Worm (Caenorhabditis elegans): ENCODE measurements around the gene Y68A4B.3.

The Y68A4B.3 gene

DNA sequence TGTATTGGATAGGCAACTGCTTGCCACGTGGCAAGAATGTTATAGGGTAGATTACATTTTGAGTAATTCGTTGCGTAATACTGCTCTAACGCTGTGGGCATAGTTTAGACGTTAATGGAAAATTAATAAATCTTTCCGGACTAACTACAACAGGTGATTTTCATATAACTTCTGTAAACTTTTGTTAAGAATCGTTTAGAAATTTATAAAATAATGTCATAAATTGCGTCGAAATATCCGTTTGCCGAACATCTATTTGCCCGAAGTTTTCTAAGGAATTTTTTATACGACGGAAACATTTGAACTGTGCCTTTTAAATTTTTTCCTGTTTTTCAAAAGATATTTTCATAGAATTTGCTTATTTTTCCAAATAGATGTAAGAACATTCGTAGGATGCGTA is 16.3 kb downstream of the Y68A4B.3 start, which contains the start of gene srh-112:
TSS of gene srh-112 (minus strand) at position 101 of the 400 bp plus-strand sequence.
- TF ChIP-seq tbx-2 (tag; optimal IDR thresholded peaks at IDR 0.05) (no peak), nhr-90 (tag; optimal IDR thresholded peaks at IDR 0.05; ENCODE audit: poor library complexity) (no peak), C34B4.2 (tag; optimal IDR thresholded peaks at IDR 0.05) (no peak), C04F5.9 (tag; optimal IDR thresholded peaks at IDR 0.05) (no peak), sup-37 (GFP tag; optimal IDR thresholded peaks at IDR 0.05) (no peak), ceh-88 (GFP tag; IDR thresholded peaks at IDR 0.05) (no peak), ztf-4 (tag; optimal IDR thresholded peaks at IDR 0.05) (no peak), efl-3 (GFP tag; optimal IDR thresholded peaks at IDR 0.05) (no peak), sptf-1 (tag; optimal IDR thresholded peaks at IDR 0.05) (no peak), alr-1 (tag; optimal IDR thresholded peaks at IDR 0.05; ENCODE audit: borderline replicate concordance) (no peak), lin-39 (tag; optimal IDR thresholded peaks at IDR 0.05) (no peak), mef-2 (tag; optimal IDR thresholded peaks at IDR 0.05) (no peak), fkh-8 (tag; optimal IDR thresholded peaks at IDR 0.05) (no peak), tlp-1 (tag; optimal IDR thresholded peaks at IDR 0.05) (no peak), blmp-1 (tag; optimal IDR thresholded peaks at IDR 0.05) (no peak), irx-1 (tag; optimal IDR thresholded peaks at IDR 0.05) (no peak)

DNA sequence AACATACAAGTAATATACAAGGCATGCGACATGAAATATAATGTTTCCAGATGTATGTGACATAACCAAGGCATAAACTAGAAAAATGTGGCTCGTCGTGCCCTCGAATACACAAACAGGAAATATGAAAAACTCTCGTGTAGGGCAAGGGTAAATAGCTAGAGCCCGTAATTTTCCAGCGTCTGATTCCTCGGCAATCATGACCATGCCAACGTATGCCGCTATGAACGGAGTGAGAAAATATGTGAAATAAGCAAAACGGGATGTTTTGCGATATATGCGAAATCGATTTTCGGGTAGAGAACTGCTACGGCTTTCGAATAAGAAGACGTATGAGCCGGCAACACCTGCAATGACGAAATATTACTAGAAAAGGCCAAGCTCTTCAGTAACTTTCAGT is 17.1 kb downstream of the Y68A4B.3 start, which contains the start of gene scl-25:
TSS of gene scl-25 (plus strand) at position 301 of the 400 bp plus-strand sequence.
- TF ChIP-seq ceh-88 (GFP tag; IDR thresholded peaks at IDR 0.05) (no peak), efl-1 (optimal IDR thresholded peaks at IDR 0.05) (no peak), efl-1 (GFP tag; optimal IDR thresholded peaks at IDR 0.05 in 1 of 2) (peak in 1 of 2 experiments; percentile 68)

DNA sequence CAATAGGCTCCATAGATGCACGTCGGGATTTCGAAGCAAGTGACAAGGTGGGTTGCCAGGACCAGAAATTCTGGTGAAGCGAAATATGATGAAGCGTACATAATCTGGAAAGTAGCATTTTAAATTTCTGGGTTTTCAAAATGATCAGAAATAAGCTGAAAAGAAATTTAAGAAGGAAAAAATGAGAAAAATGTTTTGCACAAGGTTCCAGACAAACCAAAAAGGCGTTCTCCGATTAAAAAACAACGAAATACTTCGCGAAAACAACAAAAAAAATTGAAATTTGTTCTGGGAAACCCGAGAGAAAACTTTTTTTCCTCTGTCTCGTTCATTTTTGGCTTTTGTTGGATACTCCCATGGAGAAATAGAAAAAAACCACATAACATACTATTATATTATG is 19.1 kb downstream of the Y68A4B.3 start, which contains the start of gene srh-252:
TSS of gene srh-252 (minus strand) at position 101 of the 400 bp plus-strand sequence.
- no peak for TF ChIP-seq snu-23 (GFP tag; optimal IDR thresholded peaks at IDR 0.05)
- TF ChIP-seq irx-1 (tag; optimal IDR thresholded peaks at IDR 0.05), result no peak
- no peak for TF ChIP-seq isw-1 (GFP tag; IDR thresholded peaks at IDR 0.05)
- no peak for TF ChIP-seq lir-3 (tag; optimal IDR thresholded peaks at IDR 0.05; ENCODE audit: poor library complexity)
- TF ChIP-seq fkh-4 (tag; optimal IDR thresholded peaks at IDR 0.05; ENCODE audit: borderline replicate concordance), result no peak
- no peak for TF ChIP-seq tbx-2 (tag; optimal IDR thresholded peaks at IDR 0.05)
- no peak for TF ChIP-seq ceh-82 (tag; optimal IDR thresholded peaks at IDR 0.05)
- TF ChIP-seq unc-86 (tag; optimal IDR thresholded peaks at IDR 0.05), result no peak
- TF ChIP-seq unc-98 (GFP tag; IDR thresholded peaks at IDR 0.05), result no peak
- TF ChIP-seq egl-27 (tag; optimal IDR thresholded peaks at IDR 0.05), result no peak

DNA sequence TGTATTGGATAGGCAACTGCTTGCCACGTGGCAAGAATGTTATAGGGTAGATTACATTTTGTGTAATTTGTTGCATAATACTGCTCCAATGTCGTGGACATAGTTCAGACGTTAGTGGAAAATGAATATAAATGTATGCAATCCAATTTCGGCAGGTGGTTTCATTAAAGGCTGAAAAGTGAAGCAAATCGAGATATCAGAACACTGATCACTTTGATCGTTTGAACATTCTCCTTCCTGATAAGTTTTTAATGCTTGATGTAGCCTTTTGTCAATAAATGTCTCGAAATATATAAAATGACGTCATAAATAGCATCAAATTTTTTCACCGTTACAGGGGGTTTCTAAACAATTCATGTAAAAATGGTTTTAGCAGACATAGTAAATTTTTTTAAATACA is 22.1 kb downstream of the Y68A4B.3 start, which contains the start of gene srh-109:
TSS of gene srh-109 (minus strand) at position 101 of the 400 bp plus-strand sequence.
- TF ChIP-seq snpc-4 (tag; optimal IDR thresholded peaks at IDR 0.05) (no peak), skn-1 (tag; optimal IDR thresholded peaks at IDR 0.05) (no peak), swsn-7 (tag; optimal IDR thresholded peaks at IDR 0.05) (no peak), isw-1 (GFP tag; IDR thresholded peaks at IDR 0.05) (no peak), efl-3 (GFP tag; optimal IDR thresholded peaks at IDR 0.05) (no peak), nhr-90 (tag; optimal IDR thresholded peaks at IDR 0.05; ENCODE audit: poor library complexity) (no peak), lir-3 (tag; optimal IDR thresholded peaks at IDR 0.05; ENCODE audit: poor library complexity) (no peak), nhr-85 (tag) (no peak), nhr-28 (tag; optimal IDR thresholded peaks at IDR 0.05) (no peak)

DNA sequence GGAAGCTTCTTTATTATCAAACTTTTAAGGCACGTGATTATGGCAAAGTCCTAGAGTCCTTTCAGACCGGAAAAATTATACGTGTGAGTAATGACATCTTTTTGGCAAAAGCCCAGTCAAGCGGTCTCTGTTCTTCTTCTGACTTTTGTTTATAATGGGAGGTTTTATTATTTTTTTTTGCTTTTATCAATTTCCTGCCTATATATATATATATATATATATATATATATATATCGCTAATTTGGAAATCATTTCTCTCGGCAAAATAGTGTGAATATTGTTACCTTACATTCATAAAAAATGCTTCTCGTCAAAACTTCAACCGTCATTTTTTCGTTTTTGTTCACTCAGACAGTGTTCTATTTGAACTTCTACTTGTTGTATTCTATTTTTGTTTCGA is 24.8 kb downstream of the Y68A4B.3 start, which contains the start of gene srbc-62:
TSS of gene srbc-62 (plus strand) at position 301 of the 400 bp plus-strand sequence.
- TF ChIP-seq hlh-17 (GFP tag; optimal IDR thresholded peaks at IDR 0.05; ENCODE audit: borderline replicate concordance), result no peak
- TF ChIP-seq dsc-1 (tag; optimal IDR thresholded peaks at IDR 0.05), result no peak
- TF ChIP-seq aha-1 (tag; optimal IDR thresholded peaks at IDR 0.05), result no peak
- no peak for TF ChIP-seq sox-4 (tag; optimal IDR thresholded peaks at IDR 0.05)
- no peak for TF ChIP-seq tbx-2 (tag; optimal IDR thresholded peaks at IDR 0.05)
- TF ChIP-seq grh-1 (GFP tag; IDR thresholded peaks at IDR 0.05), result no peak
- no peak for TF ChIP-seq ceh-63 (GFP tag; optimal IDR thresholded peaks at IDR 0.05)
- TF ChIP-seq swsn-7 (tag; optimal IDR thresholded peaks at IDR 0.05), result no peak
- no peak for TF ChIP-seq pqm-1 (tag; optimal IDR thresholded peaks at IDR 0.05)
- TF ChIP-seq nhr-20 (tag; optimal IDR thresholded peaks at IDR 0.05), result no peak
- TF ChIP-seq jun-1 (tag; optimal IDR thresholded peaks at IDR 0.05), result no peak
- no peak for TF ChIP-seq lin-13 (GFP tag; optimal IDR thresholded peaks at IDR 0.05)
- no peak for TF ChIP-seq skn-1 (tag; optimal IDR thresholded peaks at IDR 0.05)
- TF ChIP-seq alr-1 (tag; optimal IDR thresholded peaks at IDR 0.05; ENCODE audit: borderline replicate concordance), result no peak
- TF ChIP-seq egl-13 (tag; optimal IDR thresholded peaks at IDR 0.05), result no peak
- no peak for TF ChIP-seq mep-1 (tag; optimal IDR thresholded peaks at IDR 0.05)
- TF ChIP-seq ceh-88 (GFP tag; IDR thresholded peaks at IDR 0.05), result no peak

All from whole organism, L1 larva.